Fruit fly (Drosophila melanogaster) whole organism, embryonic: ENCODE results near the gene PIP82.

ENCODE experiments used
- Asciz ChIP-seq: fragments of 200-800 bp; sonication (Bioruptor generic); optimal IDR thresholded peaks from 2 replicates; lab custom pipeline; 2017; ENCODE audit warnings: missing biosample characterization, mild to moderate bottlenecking, missing genetic modification characterization, missing genetic modification reagents
- BEAF-32 ChIP-seq: fragments of 200-800 bp; sonication (Bioruptor generic); optimal IDR thresholded peaks from 3 replicates; lab custom pipeline; 2017; ENCODE audit warnings: missing biosample characterization, missing genetic modification characterization, mild to moderate bottlenecking, moderate library complexity, missing genetic modification reagents
- Blimp-1 ChIP-seq: fragments of 200-800 bp; sonication (Bioruptor generic); optimal IDR thresholded peaks from 3 replicates; lab custom pipeline; 2018; ENCODE audit warnings: missing biosample characterization, missing genetic modification characterization, mild to moderate bottlenecking, moderate library complexity, missing genetic modification reagents
- CG10147 ChIP-seq: fragments of 200-800 bp; sonication (Bioruptor generic); optimal IDR thresholded peaks from 2 replicates; lab custom pipeline; 2019; ENCODE audit warnings: missing biosample characterization, mild to moderate bottlenecking, missing genetic modification characterization, moderate library complexity
- CG10431 ChIP-seq: fragments of 200-800 bp; sonication (Bioruptor generic); optimal IDR thresholded peaks from 3 replicates; lab custom pipeline; 2018; ENCODE audit warnings: missing biosample characterization, mild to moderate bottlenecking, missing genetic modification characterization
- CG11696 ChIP-seq: fragments of 200-800 bp; sonication (Bioruptor generic); IDR thresholded peaks from 2 replicates; pipeline ENCODE4 v1.3.6; 2022; ENCODE audit warnings: missing biosample characterization, missing genetic modification characterization
- CG12155 ChIP-seq: fragments of 200-800 bp; sonication (Bioruptor generic); optimal IDR thresholded peaks from 3 replicates; lab custom pipeline; 2016; ENCODE audit warnings: missing biosample characterization, missing genetic modification characterization
- CG14441 ChIP-seq: fragments of 200-800 bp; sonication (Bioruptor generic); IDR thresholded peaks from 2 replicates; pipeline ENCODE4 v1.3.6; 2022; ENCODE audit warnings: missing biosample characterization, missing genetic modification characterization
- CG16863 ChIP-seq: fragments of 200-800 bp; sonication (Bioruptor generic); optimal IDR thresholded peaks from 3 replicates; lab custom pipeline; 2016; ENCODE audit warnings: missing biosample characterization, missing genetic modification characterization
- CG17186 ChIP-seq: fragments of 200-800 bp; sonication (Bioruptor generic); optimal IDR thresholded peaks from 3 replicates; lab custom pipeline; 2017; ENCODE audit warnings: missing biosample characterization, missing genetic modification reagents, missing genetic modification characterization
- CG17612 ChIP-seq: fragments of 200-800 bp; sonication (Bioruptor generic); IDR thresholded peaks from 2 replicates; pipeline ENCODE4 v1.3.6; 2022; ENCODE audit warnings: missing biosample characterization, missing genetic modification characterization
- CG17802 ChIP-seq: fragments of 200-800 bp; sonication (Bioruptor generic); optimal IDR thresholded peaks from 2 replicates; lab custom pipeline; 2018; ENCODE audit warnings: missing biosample characterization, mild to moderate bottlenecking, missing genetic modification characterization, moderate library complexity
- CG18262 ChIP-seq: fragments of 200-800 bp; optimal IDR thresholded peaks from 3 replicates; lab custom pipeline; 2019; ENCODE audit warnings: missing biosample characterization, mild to moderate bottlenecking, missing genetic modification characterization, moderate library complexity
- CG3065 ChIP-seq: fragments of 200-800 bp; sonication (Bioruptor generic); optimal IDR thresholded peaks from 2 replicates; lab custom pipeline; 2016; ENCODE audit warnings: missing biosample characterization, missing genetic modification characterization
- CG32532 ChIP-seq: fragments of 200-800 bp; sonication (Bioruptor generic); IDR thresholded peaks from 2 replicates; pipeline ENCODE4 v1.3.6; 2022; ENCODE audit warnings: missing biosample characterization, missing genetic modification characterization
- CG6272 ChIP-seq: fragments of 200-800 bp; sonication (Bioruptor generic); IDR thresholded peaks from 2 replicates; pipeline ENCODE4 v1.3.6; 2022; ENCODE audit warnings: missing biosample characterization, missing genetic modification characterization
- CG6683 ChIP-seq: fragments of 200-800 bp; sonication (Bioruptor generic); optimal IDR thresholded peaks from 2 replicates; lab custom pipeline; 2017; ENCODE audit warnings: missing biosample characterization, mild to moderate bottlenecking, missing genetic modification characterization, missing genetic modification reagents
- CG6813 ChIP-seq: fragments of 200-800 bp; sonication (Bioruptor generic); optimal IDR thresholded peaks from 2 replicates; lab custom pipeline; 2017; ENCODE audit warnings: missing biosample characterization, missing genetic modification characterization, mild to moderate bottlenecking, moderate library complexity, missing genetic modification reagents
- CG8281 ChIP-seq: fragments of 200-800 bp; sonication (Bioruptor generic); optimal IDR thresholded peaks from 2 replicates; lab custom pipeline; 2018; ENCODE audit warnings: missing biosample characterization, mild to moderate bottlenecking, missing genetic modification characterization, moderate library complexity
- CG8765 ChIP-seq: fragments of 200-800 bp; sonication (Bioruptor generic); IDR thresholded peaks from 2 replicates; pipeline ENCODE4 v1.3.6; 2022; ENCODE audit warnings: missing biosample characterization, missing genetic modification characterization
- CG9437 ChIP-seq: fragments of 200-800 bp; sonication (Bioruptor generic); optimal IDR thresholded peaks from 2 replicates; lab custom pipeline; 2018; ENCODE audit warnings: missing biosample characterization, mild to moderate bottlenecking, missing genetic modification characterization
- CG9609 ChIP-seq: fragments of 200-800 bp; sonication (Bioruptor generic); optimal IDR thresholded peaks from 3 replicates; lab custom pipeline; 2016; ENCODE audit warnings: missing biosample characterization, missing genetic modification characterization
- CG9876 ChIP-seq: fragments of 200-800 bp; sonication (Bioruptor generic); optimal IDR thresholded peaks from 2 replicates; lab custom pipeline; 2016; ENCODE audit warnings: missing biosample characterization, missing genetic modification characterization
- CHES-1-like ChIP-seq: fragments of 200-800 bp; sonication (Bioruptor generic); optimal IDR thresholded peaks from 2 replicates; lab custom pipeline; 2016; ENCODE audit warnings: missing biosample characterization, missing genetic modification characterization
- CTCF ChIP-seq: fragments of 200-800 bp; sonication (Bioruptor generic); optimal IDR thresholded peaks from 2 replicates; lab custom pipeline; 2017; ENCODE audit warnings: missing biosample characterization, mild to moderate bottlenecking, missing genetic modification characterization, moderate library complexity
- Fer3 ChIP-seq: fragments of 200-800 bp; sonication (Bioruptor generic); optimal IDR thresholded peaks from 2 replicates; lab custom pipeline; 2018; ENCODE audit warnings: missing biosample characterization, mild to moderate bottlenecking, missing genetic modification characterization, moderate library complexity
- Gug ChIP-seq: fragments of 200-800 bp; sonication (Bioruptor generic); IDR thresholded peaks from 4 replicates; pipeline ENCODE4 v1.3.6; 2022; ENCODE audit warnings: missing biosample characterization, missing genetic modification characterization
- H15 ChIP-seq: fragments of 200-800 bp; sonication (Bioruptor generic); IDR thresholded peaks from 3 replicates; pipeline ENCODE4 v1.3.6; 2022; ENCODE audit warnings: missing biosample characterization, missing genetic modification characterization
- Hsf ChIP-seq: fragments of 200-800 bp; sonication (Bioruptor generic); optimal IDR thresholded peaks from 3 replicates; lab custom pipeline; 2016; ENCODE audit warnings: missing biosample characterization, missing genetic modification characterization
- Nf-YA ChIP-seq: fragments of 200-800 bp; sonication (Bioruptor generic); IDR thresholded peaks from 2 replicates; pipeline ENCODE4 v1.3.6; 2022; ENCODE audit warnings: missing biosample characterization, missing genetic modification characterization
- Sin3A ChIP-seq: fragments of >200 bp; optimal IDR thresholded peaks from 2 replicates; lab custom pipeline; 2018
- Six4 ChIP-seq: fragments of 200-800 bp; sonication (Bioruptor generic); optimal IDR thresholded peaks from 2 replicates; lab custom pipeline; 2016; ENCODE audit warnings: missing biosample characterization, missing genetic modification characterization
- YL-1 ChIP-seq: fragments of 200-800 bp; sonication (Bioruptor generic); optimal IDR thresholded peaks from 3 replicates; lab custom pipeline; 2017; ENCODE audit warnings: missing biosample characterization, mild to moderate bottlenecking, missing genetic modification characterization
- al ChIP-seq: fragments of 200-800 bp; sonication (Bioruptor generic); IDR thresholded peaks from 2 replicates; pipeline ENCODE4 v1.3.6; 2022; ENCODE audit warnings: missing biosample characterization, missing genetic modification characterization
- ap ChIP-seq: fragments of 200-800 bp; sonication (Bioruptor generic); IDR thresholded peaks from 2 replicates; pipeline ENCODE4 v1.3.6; 2022; ENCODE audit warnings: missing biosample characterization, missing genetic modification characterization
- ash1 ChIP-seq: fragments of 200-800 bp; sonication (Bioruptor generic); optimal IDR thresholded peaks from 2 replicates; lab custom pipeline; 2018; ENCODE audit warnings: missing biosample characterization, mild to moderate bottlenecking, missing genetic modification characterization
- bab2 ChIP-seq: fragments of 200-800 bp; sonication (Bioruptor generic); optimal IDR thresholded peaks from 2 replicates; lab custom pipeline; 2016; ENCODE audit warnings: missing biosample characterization, missing genetic modification characterization
- caup ChIP-seq: fragments of 200-800 bp; sonication (Bioruptor generic); optimal IDR thresholded peaks from 3 replicates; lab custom pipeline; 2017; ENCODE audit warnings: missing biosample characterization, mild to moderate bottlenecking, missing genetic modification characterization, moderate library complexity; ENCODE audit not compliant: severe bottlenecking
- dimm ChIP-seq: fragments of 200-800 bp; sonication (Bioruptor generic); IDR thresholded peaks from 2 replicates; pipeline ENCODE4 v1.3.6; 2022; ENCODE audit warnings: missing biosample characterization, missing genetic modification characterization
- esg ChIP-seq: fragments of 200-800 bp; sonication (Bioruptor generic); conservative IDR thresholded peaks from 2 replicates; pipeline ENCODE4 v1.3.6; 2022; ENCODE audit warnings: missing biosample characterization, missing genetic modification characterization
- insv ChIP-seq, 2 experiments: fragments of 200-800 bp; sonication (Bioruptor generic); optimal IDR thresholded peaks; 3 replicates each; lab custom pipeline; 2016 to 2018; ENCODE audit warnings: missing biosample characterization in 2 of 2, missing genetic modification characterization in 2 of 2
- p53 ChIP-seq: fragments of 200-800 bp; sonication (Bioruptor generic); optimal IDR thresholded peaks from 2 replicates; lab custom pipeline; 2016; ENCODE audit warnings: missing biosample characterization, missing genetic modification characterization
- phol ChIP-seq: fragments of 200-800 bp; sonication (Bioruptor generic); optimal IDR thresholded peaks from 3 replicates; lab custom pipeline; 2018; ENCODE audit warnings: missing biosample characterization, mild to moderate bottlenecking, missing genetic modification characterization, moderate library complexity
- pnt ChIP-seq: fragments of 200-800 bp; sonication (Bioruptor generic); optimal IDR thresholded peaks from 3 replicates; lab custom pipeline; 2016; ENCODE audit warnings: missing biosample characterization, missing genetic modification characterization
- repo ChIP-seq: fragments of 200-800 bp; sonication (Bioruptor generic); optimal IDR thresholded peaks from 2 replicates; lab custom pipeline; 2016; ENCODE audit warnings: missing biosample characterization, missing genetic modification characterization
- row ChIP-seq: fragments of 200-800 bp; sonication (Bioruptor generic); IDR thresholded peaks from 3 replicates; pipeline ENCODE4 v1.3.6; 2022; ENCODE audit warnings: missing biosample characterization, missing genetic modification characterization
- salm ChIP-seq: fragments of 200-800 bp; sonication (Bioruptor generic); optimal IDR thresholded peaks from 2 replicates; lab custom pipeline; 2018; ENCODE audit warnings: missing biosample characterization, mild to moderate bottlenecking, missing genetic modification characterization
- sd ChIP-seq: fragments of 200-800 bp; sonication (Bioruptor generic); optimal IDR thresholded peaks from 3 replicates; lab custom pipeline; 2018; ENCODE audit warnings: missing biosample characterization, mild to moderate bottlenecking, missing genetic modification characterization, moderate library complexity
- sens ChIP-seq: fragments of 200-800 bp; sonication (Bioruptor generic); peaks from one replicate; lab custom pipeline; 2016; ENCODE audit warnings: missing biosample characterization, missing genetic modification characterization
- unc-4 ChIP-seq: fragments of 200-800 bp; sonication (Bioruptor generic); IDR thresholded peaks from 2 replicates; pipeline ENCODE4 v1.3.6; 2022; ENCODE audit warnings: missing biosample characterization, missing genetic modification characterization; ENCODE audit not compliant: partially characterized antibody
- zen ChIP-seq: fragments of 200-800 bp; sonication (Bioruptor generic); optimal IDR thresholded peaks from 3 replicates; lab custom pipeline; 2018; ENCODE audit warnings: missing biosample characterization, mild to moderate bottlenecking, missing genetic modification characterization, moderate library complexity
- zen2 ChIP-seq: fragments of 200-800 bp; sonication (Bioruptor generic); IDR thresholded peaks from 3 replicates; pipeline ENCODE4 v1.3.6; 2022; ENCODE audit warnings: missing biosample characterization, missing genetic modification characterization; ENCODE audit not compliant: partially characterized antibody
- zf30C ChIP-seq: fragments of 200-800 bp; sonication (Bioruptor generic); optimal IDR thresholded peaks from 3 replicates; lab custom pipeline; 2018; ENCODE audit warnings: missing biosample characterization, mild to moderate bottlenecking, missing genetic modification characterization

Gene PIP82

DNA sequence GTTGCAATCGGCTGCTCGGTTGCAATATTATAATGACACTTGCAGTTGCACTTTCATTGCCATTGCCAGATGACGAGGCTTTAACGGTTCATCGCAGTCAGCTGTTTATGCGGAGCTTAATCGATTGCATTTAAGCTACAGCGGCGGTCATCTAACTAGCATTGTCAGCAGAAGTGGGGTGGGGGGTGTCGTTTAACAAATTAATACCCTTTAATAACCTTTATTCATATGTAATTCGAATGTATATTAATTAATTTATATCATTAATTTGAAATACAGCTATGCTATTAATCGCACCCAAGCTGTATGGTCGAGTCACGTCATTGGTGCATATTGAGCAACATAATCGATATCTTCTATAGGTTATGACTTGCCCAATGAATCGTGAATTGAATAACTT, 36.6 kb downstream of the PIP82 start (continued):
- no peak for TF ChIP-seq BEAF-32
- no peak for TF ChIP-seq repo
- no peak for TF ChIP-seq sd (tag; lab: Kevin White, UChicago)
- peak; percentile 89 for TF ChIP-seq CG14441 (GFP tag; lab: Robert Waterston, UW)
- peak; percentile 16 for TF ChIP-seq CG10431
- TF ChIP-seq CG3065 = no peak
- TF ChIP-seq Fer3 (tag; lab: Kevin White, UChicago) = peak; percentile 70
- peak; percentile 82 for TF ChIP-seq salm
- TF ChIP-seq CG8281 (tag; lab: Kevin White, UChicago) = peak; percentile 56
- peak; percentile 45 for TF ChIP-seq zen (tag; lab: Kevin White, UChicago)
- peak; percentile 78 for TF ChIP-seq esg (GFP tag; lab: Robert Waterston, UW)
- TF ChIP-seq Blimp-1 (GFP tag; lab: Kevin White, UChicago) = peak; percentile 79
- TF ChIP-seq ap = peak; percentile 88
- peak; percentile 18 for TF ChIP-seq CG17802 (tag; lab: Kevin White, UChicago)
- TF ChIP-seq Hsf (GFP tag; lab: Kevin White, UChicago) = peak; percentile 32
- peak; percentile 44 for TF ChIP-seq CG10147 (GFP tag; lab: Kevin White, UChicago)
- TF ChIP-seq al = 0 out of 2 replicates have a peak, but pooled peaks have one; percentile 31
- no peak for TF ChIP-seq YL-1 (GFP tag; lab: Kevin White, UChicago)
- TF ChIP-seq p53 (GFP tag; lab: Kevin White, UChicago) = no peak
- TF ChIP-seq ash1 (GFP tag; lab: Kevin White, UChicago) = no peak
- TF ChIP-seq CG9876 (GFP tag; lab: Kevin White, UChicago) = no peak
- no peak for TF ChIP-seq zf30C (GFP tag; lab: Kevin White, UChicago)
- no peak for TF ChIP-seq zen2 (GFP tag; lab: Robert Waterston, UW)
- peak; percentile 94 for TF ChIP-seq sens (GFP tag; lab: Kevin White, UChicago)
- no peak for TF ChIP-seq unc-4
- peak; percentile 80 for TF ChIP-seq Nf-YA
- no peak for TF ChIP-seq CG17612 (GFP tag; lab: Robert Waterston, UW)
- peak; percentile 86 for TF ChIP-seq CG11696 (GFP tag; lab: Robert Waterston, UW)
- TF ChIP-seq Gug (GFP tag; lab: Robert Waterston, UW) = peak; percentile 75
- no peak for TF ChIP-seq bab2 (GFP tag; lab: Kevin White, UChicago)
- no peak for TF ChIP-seq CTCF
- TF ChIP-seq CG17186 = no peak
- TF ChIP-seq dimm = peak; percentile 67
- TF ChIP-seq insv (GFP tag; optimal IDR thresholded peaks at IDR 0.05; lab: Kevin White, UChicago) = no peak
- TF ChIP-seq H15 (GFP tag; lab: Robert Waterston, UW) = peak; percentile 82
- peak; percentile 54 for TF ChIP-seq CG9437 (GFP tag; lab: Kevin White, UChicago)
- TF ChIP-seq Sin3A (lab: Kevin White, UChicago) = no peak
- TF ChIP-seq CG12155 (GFP tag; lab: Kevin White, UChicago) = peak; percentile 41

DNA sequence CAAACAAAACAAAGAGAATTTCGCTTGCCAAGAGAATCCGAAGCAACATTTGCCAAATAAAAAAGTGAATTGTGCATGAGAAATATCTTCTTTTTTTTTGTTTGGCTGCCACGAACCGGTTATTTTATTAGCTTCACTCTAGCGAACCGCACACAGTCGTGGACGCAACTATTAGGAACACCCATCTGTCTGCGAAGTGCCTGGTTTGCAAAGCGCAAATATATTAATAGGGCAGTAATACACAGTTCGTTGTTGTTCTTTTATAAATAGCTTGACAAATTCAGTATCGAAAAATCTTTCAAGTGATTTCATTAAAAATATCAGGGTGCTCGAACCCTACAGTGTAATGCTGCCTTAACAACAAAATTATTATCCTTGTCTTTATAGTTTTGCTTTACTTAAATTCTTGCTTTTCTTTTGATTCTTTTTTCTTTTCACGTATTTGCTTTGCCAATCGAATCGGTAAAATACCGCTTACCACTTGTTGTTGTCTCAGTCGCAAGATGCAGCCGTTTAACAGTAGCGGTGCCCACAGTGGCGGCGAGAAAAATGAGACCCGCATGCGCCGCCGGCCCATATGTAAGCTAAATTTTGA, 37.9 kb downstream of the PIP82 start:
- peak; percentile 21 for TF ChIP-seq pnt (GFP tag; lab: Kevin White, UChicago)
- TF ChIP-seq CG6683 = no peak
- TF ChIP-seq CG32532 = peak; percentile 37; the same call in 1 of the 2 replicates
- TF ChIP-seq CG8765 = no peak
- TF ChIP-seq CG6813 = no peak
- TF ChIP-seq CG16863 (GFP tag; lab: Kevin White, UChicago) = peak; percentile 34
- TF ChIP-seq CG6272 = 0 out of 2 replicates have a peak, but pooled peaks have one; percentile 12
- TF ChIP-seq row (GFP tag; lab: Robert Waterston, UW) = 0 out of 3 replicates have a peak, but pooled peaks have one; percentile 32
- TF ChIP-seq CG9609 (GFP tag; lab: Kevin White, UChicago) = peak; percentile 6
- TF ChIP-seq caup = no peak
- peak; percentile 32 for TF ChIP-seq phol
- TF ChIP-seq CG11696 (GFP tag; lab: Robert Waterston, UW) = no peak
- TF ChIP-seq Six4 (GFP tag; lab: Kevin White, UChicago) = peak; percentile 6
- peak; percentile 28 for TF ChIP-seq CHES-1-like (GFP tag; lab: Kevin White, UChicago)
- TF ChIP-seq Asciz (GFP tag; lab: Kevin White, UChicago) = no peak
- TF ChIP-seq CG18262 (tag; lab: Kevin White, UChicago) = peak; percentile 30
